Worm (Caenorhabditis elegans) whole organism, L1 larva: ENCODE measurements around the gene let-268.

ENCODE experiments used
- Y116A8C.19 ChIP-seq: sonication (generic microtip); optimal IDR thresholded peaks from 2 replicates; lab custom pipeline; 2016; ENCODE audit warnings: missing compliant biosample characterization, missing genetic modification characterization, borderline replicate concordance
- ceh-63 ChIP-seq: fragments of 200-800 bp; sonication (Bioruptor generic); optimal IDR thresholded peaks from 2 replicates; lab custom pipeline; 2018; ENCODE audit warnings: mild to moderate bottlenecking, missing genetic modification characterization, missing compliant biosample characterization
- ceh-82 ChIP-seq, 3 experiments: fragments of 150-350 bp in 1 of 3; sonication (generic microtip) in 2 of 3; optimal IDR thresholded peaks; 2 replicates each; lab custom pipeline; 2014 to 2017; ENCODE audit warnings: missing biosample characterization in 3 of 3, missing genetic modification characterization in 3 of 3
- efl-1 ChIP-seq, 4 experiments: fragments of 150-350 bp; optimal IDR thresholded peaks in 3 of 4; peaks in 1 of 4; 1 replicate in 1 of 4; 2 replicates in 3 of 4; lab custom pipeline; 2014; ENCODE audit warnings: missing biosample characterization in 2 of 4, missing genetic modification characterization in 2 of 4, missing genetic modification reagents in 2 of 4
- efl-3 ChIP-seq: fragments of 200-800 bp; sonication (Bioruptor generic); optimal IDR thresholded peaks from 2 replicates; lab custom pipeline; 2018; ENCODE audit warnings: mild to moderate bottlenecking, missing genetic modification characterization, missing compliant biosample characterization
- lin-39 ChIP-seq: fragments of 150-350 bp; optimal IDR thresholded peaks from 2 replicates; lab custom pipeline; 2014; ENCODE audit warnings: missing biosample characterization, missing genetic modification reagents, missing genetic modification characterization
- mab-9 ChIP-seq: fragments of 200-800 bp; sonication (Bioruptor generic); IDR thresholded peaks from 2 replicates; pipeline ENCODE4 v1.3.6; 2022; ENCODE audit warnings: missing genetic modification reagents, missing genetic modification characterization, missing compliant biosample characterization
- nhr-11 ChIP-seq: fragments of 150-350 bp; optimal IDR thresholded peaks from 2 replicates; lab custom pipeline; 2014; ENCODE audit warnings: missing biosample characterization, missing genetic modification characterization
- snpc-4 ChIP-seq: fragments of 150-350 bp; optimal IDR thresholded peaks from 2 replicates; lab custom pipeline; 2014; ENCODE audit warnings: missing biosample characterization, missing genetic modification characterization
- unc-62 ChIP-seq: fragments of 150-350 bp; optimal IDR thresholded peaks from 2 replicates; lab custom pipeline; 2014; ENCODE audit warnings: missing biosample characterization, missing genetic modification reagents, missing genetic modification characterization
- unc-86 ChIP-seq: sonication (generic microtip); optimal IDR thresholded peaks from 2 replicates; lab custom pipeline; 2016; ENCODE audit warnings: missing genetic modification characterization, missing compliant biosample characterization

DNA sequence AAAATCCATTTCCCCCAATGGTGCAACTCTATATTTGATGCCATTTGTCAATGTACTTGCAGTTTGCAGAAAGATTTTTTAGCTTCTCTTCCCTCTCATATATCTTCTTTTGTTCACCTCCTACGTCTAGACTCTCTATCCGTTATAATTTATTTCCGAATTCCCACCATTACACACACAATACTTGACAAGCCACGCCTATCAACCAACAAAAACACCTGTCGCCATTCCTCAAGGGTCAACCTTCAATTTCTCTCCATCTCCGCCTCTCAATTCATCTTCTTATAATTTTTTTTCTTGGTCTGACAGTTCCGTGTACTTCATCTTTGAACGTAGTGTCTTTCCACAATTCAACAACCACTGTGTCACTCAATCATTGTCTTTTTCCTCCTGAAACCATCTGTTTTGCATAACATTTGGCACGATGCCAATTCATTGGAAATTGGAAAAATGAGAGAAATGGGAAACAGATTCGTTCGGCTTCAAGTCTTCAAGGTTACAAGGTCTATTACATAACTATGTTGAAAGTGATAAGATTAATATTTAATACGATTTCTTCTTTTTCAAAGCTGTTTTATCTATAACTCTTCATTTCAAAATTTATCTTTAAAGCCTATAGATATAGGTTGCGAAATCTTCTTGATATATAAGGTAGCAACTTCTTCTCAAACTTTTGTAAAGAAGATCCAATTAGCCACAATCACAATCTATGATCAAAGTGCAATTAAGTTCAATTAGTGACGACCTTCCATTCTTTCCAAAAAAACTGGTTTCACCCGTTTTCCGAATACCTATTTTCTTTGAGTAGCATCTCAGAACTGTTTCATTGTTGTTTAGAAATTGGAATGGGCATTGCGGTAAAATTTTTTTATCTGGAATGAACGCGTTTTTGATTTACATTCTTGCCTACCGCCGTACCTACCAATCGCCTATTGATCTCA is 52.9 kb downstream of the let-268 start:
- TF ChIP-seq mab-9 (no peak), nhr-11 (tag; lab: Kevin White, UChicago) (no peak), efl-1 (optimal IDR thresholded peaks at IDR 0.05; lab: Kevin White, UChicago) (no peak), efl-1 (GFP tag; optimal IDR thresholded peaks at IDR 0.05 in 1 of 2; lab: Kevin White, UChicago) (no peak), snpc-4 (no peak), efl-3 (GFP tag; lab: Kevin White, UChicago) (no peak), ceh-63 (GFP tag; lab: Kevin White, UChicago) (no peak), ceh-82 (tag; optimal IDR thresholded peaks at IDR 0.05; lab: Kevin White, UChicago) (no peak), Y116A8C.19 (tag; lab: Kevin White, UChicago) (no peak), unc-86 (tag; lab: Kevin White, UChicago) (no peak), unc-62 (no peak), lin-39 (tag; lab: Kevin White, UChicago) (no peak)
